Worm (Caenorhabditis elegans): ENCODE results near the gene D1046.4.

The D1046.4 gene

DNA sequence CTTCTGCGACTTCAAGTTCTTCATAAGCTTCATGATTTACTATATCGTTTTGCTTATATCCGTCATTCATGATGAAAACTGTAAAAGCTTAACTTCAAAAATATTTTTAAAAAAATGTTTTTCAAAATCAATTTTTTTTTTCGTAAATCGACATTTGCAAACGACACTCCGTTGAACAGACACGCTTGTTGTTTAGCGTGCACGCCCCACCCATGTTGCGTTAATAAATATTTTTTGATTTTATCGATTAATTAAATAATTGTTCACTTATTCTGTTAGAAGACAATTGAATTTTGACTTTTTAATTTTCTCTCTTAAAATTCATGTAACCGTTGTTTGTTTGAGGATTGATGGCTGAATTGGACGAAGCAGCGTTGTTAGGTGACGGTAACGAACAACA lies 7.7 kb upstream of the D1046.4 start, which contains the start of the genes D1046.2 and cfim-2:
Gene D1046.2 (minus strand): TSS at position 78 of the 400 bp plus-strand sequence.
Gene cfim-2 (plus strand): TSS at position 335 of the 400 bp plus-strand sequence.
- TF ChIP-seq attf-3 (GFP tag; conservative IDR thresholded peaks at IDR 0.05) (peak; percentile 96), F23B12.7 (tag; optimal IDR thresholded peaks at IDR 0.05; ENCODE audit: insufficient read depth) (peak; percentile 4), B0035.1 (tag; optimal IDR thresholded peaks at IDR 0.05) (no peak)

DNA sequence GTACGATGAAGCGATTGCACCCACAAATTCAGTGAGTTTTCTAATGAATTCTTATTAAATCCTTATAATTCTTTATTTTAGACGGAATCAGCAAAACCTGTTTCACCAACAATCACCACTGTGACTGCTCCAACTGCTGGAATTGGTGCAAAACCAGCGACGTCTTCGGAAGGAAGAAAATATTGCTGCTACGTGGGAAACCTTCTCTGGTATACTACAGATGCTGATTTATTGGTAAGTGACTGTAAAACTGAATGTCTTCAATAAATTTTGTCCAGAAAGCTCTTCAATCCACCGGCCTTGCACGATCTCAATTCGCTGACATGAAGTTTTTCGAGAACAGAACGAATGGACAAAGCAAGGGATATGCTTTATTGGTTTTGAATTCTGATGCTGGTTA lies 7.2 kb upstream of the D1046.4 start:
- TF ChIP-seq lir-1 (GFP tag; conservative IDR thresholded peaks at IDR 0.05) (no peak), ceh-79 (tag; optimal IDR thresholded peaks at IDR 0.05) (no peak), dox-1 (GFP tag; IDR thresholded peaks at IDR 0.05) (no peak), attf-3 (GFP tag; conservative IDR thresholded peaks at IDR 0.05) (no peak), dpl-1 (GFP tag; optimal IDR thresholded peaks at IDR 0.05) (no peak), madf-3 (GFP tag; IDR thresholded peaks at IDR 0.05) (no peak)

DNA sequence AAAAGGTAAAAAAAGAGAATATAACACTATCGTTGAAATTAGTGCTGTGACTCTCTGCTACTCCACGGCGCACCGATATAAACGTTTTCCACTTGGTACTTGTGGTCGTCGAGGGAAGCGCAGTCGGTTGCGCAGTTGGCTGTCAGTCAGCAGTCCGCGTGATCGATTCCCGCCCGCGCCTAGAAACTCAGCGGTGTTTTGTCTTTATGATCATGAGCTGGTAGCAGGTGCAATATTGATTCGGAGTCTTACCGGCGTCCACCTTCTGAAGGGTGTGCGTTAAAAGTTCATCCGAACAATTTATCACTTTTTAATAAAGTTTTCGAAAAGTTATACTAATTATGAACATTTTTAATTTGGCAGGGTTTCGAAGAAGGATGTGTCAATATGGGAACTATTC lies 6.6 kb upstream of the D1046.4 start:
- TF ChIP-seq mcd-1 (GFP tag; IDR thresholded peaks at IDR 0.05) (peak; percentile 79), zfh-2 (GFP tag; conservative IDR thresholded peaks at IDR 0.05) (no peak; the same call in 1 of the 2 replicates), egl-44 (GFP tag; IDR thresholded peaks at IDR 0.05) (peak; percentile 94), hmg-20 (GFP tag; IDR thresholded peaks at IDR 0.05) (peak; percentile 70), unc-130 (GFP tag; optimal IDR thresholded peaks at IDR 0.05) (peak; percentile 84), somi-1 (GFP tag; optimal IDR thresholded peaks at IDR 0.05) (peak; percentile 70), madf-8 (GFP tag; conservative IDR thresholded peaks at IDR 0.05) (0 out of 2 replicates have a peak, but pooled peaks have one; percentile 21), F55B11.4 (tag; optimal IDR thresholded peaks at IDR 0.05; ENCODE audit: borderline replicate concordance, insufficient read depth) (no peak), D2030.7 (GFP tag; IDR thresholded peaks at IDR 0.05) (peak; percentile 52; the same call in 1 of the 2 replicates), nfya-2 (GFP tag; IDR thresholded peaks at IDR 0.05) (no peak), dpl-1 (GFP tag; optimal IDR thresholded peaks at IDR 0.05) (peak; percentile 11), egrh-3 (GFP tag; IDR thresholded peaks at IDR 0.05) (peak; percentile 57), pbrm-1 (GFP tag; IDR thresholded peaks at IDR 0.05) (peak; percentile 69), Y79H2A.3 (GFP tag; conservative IDR thresholded peaks at IDR 0.05) (peak; percentile 29; the same call in 1 of the 2 replicates), lag-1 (GFP tag; IDR thresholded peaks at IDR 0.05) (no peak), nfyb-1 (GFP tag; IDR thresholded peaks at IDR 0.05) (peak; percentile 91), K12H6.12 (tag; optimal IDR thresholded peaks at IDR 0.05) (peak; percentile 64), snpc-1.1 (tag; optimal IDR thresholded peaks at IDR 0.05; ENCODE audit: insufficient read depth) (peak; percentile 56), mes-4 (tag; optimal IDR thresholded peaks at IDR 0.05) (peak; percentile 59), lir-1 (GFP tag; conservative IDR thresholded peaks at IDR 0.05) (peak; percentile 76), ztf-3 (GFP tag; optimal IDR thresholded peaks at IDR 0.05) (peak; percentile 65), let-607 (tag; optimal IDR thresholded peaks at IDR 0.05) (peak; percentile 54 to 64), snpc-1.3 (tag; optimal IDR thresholded peaks at IDR 0.05; ENCODE audit: insufficient read depth) (peak; percentile 95), madf-6 (GFP tag; IDR thresholded peaks at IDR 0.05) (peak; percentile 74), ztf-25 (GFP tag; IDR thresholded peaks at IDR 0.05) (peak; percentile 62; the same call in 1 of the 2 replicates), ceh-100 (GFP tag; IDR thresholded peaks at IDR 0.05) (peak; percentile 74), unc-62 (GFP tag; optimal IDR thresholded peaks at IDR 0.05) (no peak), lin-54 (GFP tag; optimal IDR thresholded peaks at IDR 0.05) (peak; percentile 82), let-526 (GFP tag; IDR thresholded peaks at IDR 0.05) (peak; percentile 50; the same call in 1 of the 2 replicates), Y67H2A.10 (GFP tag; conservative IDR thresholded peaks at IDR 0.05) (0 out of 2 replicates have a peak, but pooled peaks have one; percentile 51), attf-5 (GFP tag; optimal IDR thresholded peaks at IDR 0.05) (peak; percentile 90), ama-1 (optimal IDR thresholded peaks at IDR 0.05) (no peak), ama-1 (GFP tag; optimal IDR thresholded peaks at IDR 0.05) (peak; percentile 83 to 89), lin-35 (GFP tag; optimal IDR thresholded peaks at IDR 0.05) (peak in 1 of 3 experiments; percentile 84), dox-1 (GFP tag; IDR thresholded peaks at IDR 0.05) (peak; percentile 91), B0035.1 (tag; optimal IDR thresholded peaks at IDR 0.05) (peak; percentile 82), madf-3 (GFP tag; IDR thresholded peaks at IDR 0.05) (peak; percentile 84), T07F8.4 (tag; optimal IDR thresholded peaks at IDR 0.05) (peak; percentile 91), egl-18 (GFP tag; IDR thresholded peaks at IDR 0.05) (no peak), hlh-12 (tag; optimal IDR thresholded peaks at IDR 0.05) (no peak)
